Fruit fly (Drosophila melanogaster): ENCODE measurements around the gene CG31126.
A peak's percentile ranks its signal among the peaks of the same experiment; 100 is the strongest.

Gene CG31126

dm6 chr3R:24651044-24651459 lies 8.4 kb upstream of the CG31126 start:
- TF ChIP-seq ey (GFP tag; optimal IDR thresholded peaks at IDR 0.05) (peak; percentile 15), Mio (GFP tag; optimal IDR thresholded peaks at IDR 0.05) (no peak), CG32264 (GFP tag; optimal IDR thresholded peaks at IDR 0.05) (no peak), br (GFP tag; optimal IDR thresholded peaks at IDR 0.05) (no peak), Hr83 (GFP tag; optimal IDR thresholded peaks at IDR 0.05; ENCODE audit: poor library complexity, severe bottlenecking) (no peak), psq (GFP tag; optimal IDR thresholded peaks at IDR 0.05) (peak; percentile 94), HLH106 (tag; optimal IDR thresholded peaks at IDR 0.05) (peak; percentile 32), pan (optimal IDR thresholded peaks at IDR 0.05) (no peak), lola (GFP tag; optimal IDR thresholded peaks at IDR 0.05) (no peak), CG9705 (GFP tag; optimal IDR thresholded peaks at IDR 0.05) (no peak), Hr78 (GFP tag; optimal IDR thresholded peaks at IDR 0.05) (no peak), Sp1 (GFP tag; optimal IDR thresholded peaks at IDR 0.05) (peak; percentile 31), dsf (GFP tag; optimal IDR thresholded peaks at IDR 0.05; ENCODE audit: borderline replicate concordance) (no peak), rgr (GFP tag; optimal IDR thresholded peaks at IDR 0.05) (peak; percentile 38), dl (GFP tag; optimal IDR thresholded peaks at IDR 0.05; ENCODE audit: insufficient read depth in 1 of 2, partially characterized antibody in 2 of 2) (no peak), woc (GFP tag; optimal IDR thresholded peaks at IDR 0.05) (no peak), sv (GFP tag; optimal IDR thresholded peaks at IDR 0.05) (no peak), Myc (optimal IDR thresholded peaks at IDR 0.05) (no peak), Vsx2 (GFP tag; optimal IDR thresholded peaks at IDR 0.05; ENCODE audit: partially characterized antibody) (no peak), h (GFP tag; optimal IDR thresholded peaks at IDR 0.05) (no peak), OdsH (GFP tag; optimal IDR thresholded peaks at IDR 0.05) (peak; percentile 43), usp (GFP tag; optimal IDR thresholded peaks at IDR 0.05) (no peak), Dif (GFP tag; optimal IDR thresholded peaks at IDR 0.05; ENCODE audit: partially characterized antibody) (peak; percentile 56), Rel (GFP tag; optimal IDR thresholded peaks at IDR 0.05) (no peak), Rel (tag; optimal IDR thresholded peaks at IDR 0.05) (no peak)

DNA sequence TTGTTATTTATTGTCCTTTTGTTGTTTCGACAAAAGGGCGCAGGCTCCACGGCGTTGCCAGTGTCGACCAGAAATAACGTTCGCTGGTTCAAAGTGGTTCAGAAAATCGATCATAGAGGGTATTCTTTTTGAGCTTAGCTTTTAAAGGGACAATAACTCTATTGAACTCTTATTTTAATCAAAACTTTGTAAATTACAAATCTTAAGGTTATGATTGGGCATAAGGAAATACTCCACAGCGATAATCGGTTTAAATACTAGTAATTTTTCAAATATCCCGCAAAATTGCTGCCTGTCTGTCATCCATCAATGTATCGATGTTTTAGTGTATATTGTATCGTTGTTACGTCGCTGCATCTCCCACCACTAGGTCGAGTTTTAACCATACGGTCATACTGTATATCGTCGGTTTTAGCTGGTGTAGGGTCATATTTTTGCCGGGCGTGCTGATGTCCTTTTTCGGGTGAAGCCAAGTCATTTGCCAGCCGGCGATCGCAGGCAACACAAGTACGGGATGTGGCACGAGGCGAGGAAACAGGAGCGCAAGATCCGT lies 4.6 kb upstream of the CG31126 start, which contains the start of the genes CG31125 and CG6695:
CG31125 (minus strand) TSS at position 51 of the 553 bp plus-strand sequence.
CG6695 (plus strand) TSS at position 391 of the 553 bp plus-strand sequence.
- TF ChIP-seq Rel (GFP tag; optimal IDR thresholded peaks at IDR 0.05), result no peak
- TF ChIP-seq Rel (tag; optimal IDR thresholded peaks at IDR 0.05), result no peak
- TF ChIP-seq Jra (GFP tag; optimal IDR thresholded peaks at IDR 0.05), result no peak
- peak; percentile 40 for TF ChIP-seq OdsH (GFP tag; optimal IDR thresholded peaks at IDR 0.05)
- no peak for TF ChIP-seq foxo (GFP tag; optimal IDR thresholded peaks at IDR 0.05)
- no peak for TF ChIP-seq N (GFP tag; optimal IDR thresholded peaks at IDR 0.05)
- no peak for TF ChIP-seq lola (GFP tag; optimal IDR thresholded peaks at IDR 0.05)
- TF ChIP-seq sage (GFP tag; optimal IDR thresholded peaks at IDR 0.05), result no peak
- peak; percentile 47 for TF ChIP-seq psq (GFP tag; optimal IDR thresholded peaks at IDR 0.05)
- TF ChIP-seq Hnf4 (GFP tag; optimal IDR thresholded peaks at IDR 0.05), result no peak
- peak; percentile 58 for TF ChIP-seq sv (GFP tag; optimal IDR thresholded peaks at IDR 0.05)
- TF ChIP-seq CG32264 (GFP tag; optimal IDR thresholded peaks at IDR 0.05), result no peak
- no peak for TF ChIP-seq CG9705 (GFP tag; optimal IDR thresholded peaks at IDR 0.05)
- peak; percentile 75 for TF ChIP-seq Hr83 (GFP tag; optimal IDR thresholded peaks at IDR 0.05; ENCODE audit: poor library complexity, severe bottlenecking)
- no peak for TF ChIP-seq fru (GFP tag; optimal IDR thresholded peaks at IDR 0.05)
- peak; percentile 61 for TF ChIP-seq HLH106 (tag; optimal IDR thresholded peaks at IDR 0.05)
- TF ChIP-seq usp (GFP tag; optimal IDR thresholded peaks at IDR 0.05), result no peak
- TF ChIP-seq ey (GFP tag; optimal IDR thresholded peaks at IDR 0.05), result peak; percentile 50
- no peak for TF ChIP-seq Myc (optimal IDR thresholded peaks at IDR 0.05)
- TF ChIP-seq rgr (GFP tag; optimal IDR thresholded peaks at IDR 0.05), result no peak
- no peak for TF ChIP-seq pan (optimal IDR thresholded peaks at IDR 0.05)

dm6 chr3R:24661679-24662411 lies 2.4 kb downstream of the CG31126 start, which contains the start of gene Ppox:
Gene Ppox (minus strand): TSS chr3R:24661851.
- TF ChIP-seq Hr78 (GFP tag; optimal IDR thresholded peaks at IDR 0.05) (no peak), br (GFP tag; optimal IDR thresholded peaks at IDR 0.05) (no peak), Hr83 (GFP tag; optimal IDR thresholded peaks at IDR 0.05; ENCODE audit: poor library complexity, severe bottlenecking) (peak; percentile 25), Myc (optimal IDR thresholded peaks at IDR 0.05) (peak; percentile 10)

DNA sequence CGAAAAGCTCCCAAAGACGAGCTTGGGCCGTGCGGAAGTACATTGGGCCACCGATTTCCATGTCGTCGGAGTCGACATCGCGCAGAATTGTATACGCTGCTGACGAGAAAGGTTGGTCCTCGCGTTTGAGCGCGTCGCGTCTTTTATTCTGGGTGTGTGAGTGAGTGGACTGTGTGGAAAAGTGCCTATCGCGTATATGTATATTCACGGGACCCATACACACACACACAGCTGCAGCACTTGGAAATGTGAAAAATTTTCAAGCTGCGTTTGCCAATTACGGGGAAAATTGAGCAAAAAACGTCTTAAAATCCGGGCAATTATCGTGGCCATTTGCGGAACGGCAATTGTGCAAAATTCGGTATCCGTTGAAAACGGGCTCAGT lies 3.0 kb downstream of the CG31126 start, which contains the start of gene slo:
slo (plus strand) TSS at position 80 of the 385 bp plus-strand sequence.
- TF ChIP-seq psq (GFP tag; optimal IDR thresholded peaks at IDR 0.05) (no peak), dmrt93B (GFP tag; optimal IDR thresholded peaks at IDR 0.05) (no peak), sv (GFP tag; optimal IDR thresholded peaks at IDR 0.05) (no peak), foxo (GFP tag; optimal IDR thresholded peaks at IDR 0.05) (no peak), Abd-B (GFP tag; optimal IDR thresholded peaks at IDR 0.05) (no peak), tai (GFP tag; optimal IDR thresholded peaks at IDR 0.05) (no peak), dl (GFP tag; optimal IDR thresholded peaks at IDR 0.05; ENCODE audit: insufficient read depth in 1 of 2, partially characterized antibody in 2 of 2) (no peak), pan (optimal IDR thresholded peaks at IDR 0.05) (no peak), dsf (GFP tag; optimal IDR thresholded peaks at IDR 0.05; ENCODE audit: borderline replicate concordance) (no peak), N (GFP tag; optimal IDR thresholded peaks at IDR 0.05) (no peak), h (GFP tag; optimal IDR thresholded peaks at IDR 0.05) (no peak), Hr83 (GFP tag; optimal IDR thresholded peaks at IDR 0.05; ENCODE audit: poor library complexity, severe bottlenecking) (no peak), GATAd (GFP tag; optimal IDR thresholded peaks at IDR 0.05) (no peak)
